Fruit fly (Drosophila melanogaster) Kc167 (cell line): ENCODE data around the gene Or98b.

Source experiments
- h ChIP-seq: fragments of >200 bp; optimal IDR thresholded peaks from 3 replicates; lab custom pipeline; 2018; ENCODE audit warnings: missing external identifiers
- insv ChIP-seq: fragments of >200 bp; optimal IDR thresholded peaks from 3 replicates; lab custom pipeline; 2018; ENCODE audit warnings: missing external identifiers
- psq ChIP-seq: fragments of >200 bp; optimal IDR thresholded peaks from 2 replicates; lab custom pipeline; 2017; ENCODE audit warnings: missing external identifiers
- ttk ChIP-seq: sonication (Bioruptor generic); optimal IDR thresholded peaks from 2 replicates; lab custom pipeline; 2017; ENCODE audit warnings: missing external identifiers

DNA sequence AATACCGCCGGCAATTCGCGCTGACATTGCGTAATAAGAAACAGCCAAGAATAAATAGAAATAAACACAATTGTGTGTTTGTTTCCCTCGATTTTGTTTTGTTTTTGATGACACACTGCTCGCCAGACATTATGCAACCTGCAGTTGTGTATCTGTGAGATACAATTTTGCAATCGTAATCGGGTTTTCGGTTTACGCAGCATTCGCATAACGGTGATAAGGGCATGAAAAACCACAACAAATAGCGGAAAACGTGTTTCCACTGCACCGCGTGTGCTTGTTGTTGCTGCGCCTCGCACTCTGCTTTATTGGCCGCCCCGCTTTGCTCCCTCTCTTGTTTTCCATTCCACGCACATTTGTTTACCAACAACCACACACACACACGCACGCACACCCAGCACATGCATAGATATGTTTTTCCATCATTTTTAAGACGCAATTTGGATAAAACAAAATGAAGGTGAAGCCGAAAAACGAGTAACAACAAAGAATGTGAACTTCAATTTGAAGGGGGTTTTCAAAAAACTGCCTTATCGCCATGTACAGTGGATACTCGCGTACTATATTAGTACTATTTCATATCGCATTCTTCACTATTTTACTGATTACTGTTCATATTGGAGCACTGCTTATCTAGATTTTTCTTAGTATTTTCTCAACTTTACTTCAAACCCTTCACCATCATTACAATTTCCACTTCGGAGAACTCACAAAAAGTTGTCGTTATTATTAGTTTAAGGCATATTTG lies 19.2 kb upstream of the Or98b start:
- TF ChIP-seq h: no peak
- TF ChIP-seq psq (lab: Kevin White, UChicago): peak; percentile 66
- TF ChIP-seq insv: no peak
- no peak for TF ChIP-seq ttk (lab: Kevin White, UChicago)
